Comparison of ENCODE assay signal across 2 worm cellular contexts in the genomic region with DNA sequence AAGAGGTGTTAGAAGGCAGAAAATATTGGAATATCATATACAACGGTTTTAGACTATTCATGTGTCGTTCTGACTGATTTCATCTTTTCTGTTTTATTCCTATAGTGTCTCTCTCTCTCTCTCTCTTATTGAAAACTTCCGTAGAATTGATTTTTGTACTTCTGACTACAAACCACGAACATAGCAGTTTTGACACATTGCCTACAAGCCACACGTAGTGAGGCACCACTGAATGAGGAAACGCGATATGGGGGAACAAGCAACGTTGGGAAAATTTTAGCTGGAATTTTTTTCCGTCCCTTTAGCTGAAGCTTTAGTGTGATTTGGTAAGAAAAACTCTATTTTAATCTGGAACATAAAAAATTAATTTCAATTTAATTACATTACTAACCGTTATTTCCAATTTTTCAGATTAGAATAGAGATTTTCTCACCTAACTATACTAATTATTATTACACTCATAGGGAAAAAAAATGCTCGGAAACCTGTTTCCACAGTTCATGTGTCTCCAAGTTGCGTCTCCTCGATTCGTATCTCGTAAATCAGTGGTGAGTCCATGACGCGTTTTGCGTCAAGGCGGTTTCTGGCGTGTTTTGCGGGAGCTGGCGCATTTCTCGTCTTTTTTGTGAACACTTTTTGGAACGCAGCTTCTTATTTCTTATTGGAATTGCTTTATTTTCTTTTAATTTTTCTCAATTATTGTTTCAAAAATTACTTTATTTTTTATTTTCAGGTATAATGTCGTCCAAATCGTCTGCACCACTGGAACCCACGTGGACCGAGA.
TF ChIP-seq lines count a peak whose summit lies in the region.

A gene (minus strand): TSS at position 57 of the 784 bp plus-strand sequence.
A gene (plus strand): TSS at position 734 of the 784 bp plus-strand sequence.

TF ChIP-seq in whole organism, L1 larva, 84 proteins besides CTCF, POLR2A, EP300 and RAD21 (continued from another document):
- no peak for TF ChIP-seq nhr-84 (tag; optimal IDR thresholded peaks at IDR 0.05; lab: Kevin White, UChicago)
- TF ChIP-seq unc-98 (GFP tag; IDR thresholded peaks at IDR 0.05; lab: Robert Waterston, UW): no peak
- TF ChIP-seq jun-1 (tag; optimal IDR thresholded peaks at IDR 0.05; lab: Kevin White, UChicago): peak; percentile 64
- no peak for TF ChIP-seq hlh-4 (tag; optimal IDR thresholded peaks at IDR 0.05; lab: Kevin White, UChicago)
- no peak for TF ChIP-seq nhr-12 (tag; optimal IDR thresholded peaks at IDR 0.05; lab: Kevin White, UChicago)
- TF ChIP-seq ces-1 (GFP tag; optimal IDR thresholded peaks at IDR 0.05; lab: Kevin White, UChicago): no peak
- TF ChIP-seq mef-2 (tag; optimal IDR thresholded peaks at IDR 0.05; lab: Kevin White, UChicago): peak; percentile 51
- TF ChIP-seq lsy-2 (tag; optimal IDR thresholded peaks at IDR 0.05; lab: Kevin White, UChicago): peak; percentile 82 to 90
- TF ChIP-seq nhr-11 (tag; optimal IDR thresholded peaks at IDR 0.05; lab: Kevin White, UChicago): peak; percentile 42
- peak; percentile 38 for TF ChIP-seq zip-4 (GFP tag; optimal IDR thresholded peaks at IDR 0.05; lab: Kevin White, UChicago)
- TF ChIP-seq swsn-7 (tag; optimal IDR thresholded peaks at IDR 0.05; lab: Kevin White, UChicago): peak; percentile 84
- TF ChIP-seq lin-39 (tag; optimal IDR thresholded peaks at IDR 0.05; lab: Kevin White, UChicago): peak; percentile 60
- TF ChIP-seq xbp-1 (tag; optimal IDR thresholded peaks at IDR 0.05; lab: Kevin White, UChicago): peak; percentile 87
- no peak for TF ChIP-seq ceh-63 (GFP tag; optimal IDR thresholded peaks at IDR 0.05; lab: Kevin White, UChicago)
- TF ChIP-seq unc-86 (tag; optimal IDR thresholded peaks at IDR 0.05; lab: Kevin White, UChicago): peak; percentile 84
- TF ChIP-seq elt-2 (tag; optimal IDR thresholded peaks at IDR 0.05; lab: Kevin White, UChicago): peak; percentile 42
- TF ChIP-seq ceh-82 (tag; optimal IDR thresholded peaks at IDR 0.05; lab: Kevin White, UChicago): peak; percentile 89 to 90 (median 90)
- TF ChIP-seq C34B4.2 (tag; optimal IDR thresholded peaks at IDR 0.05; lab: Kevin White, UChicago): no peak
- peak; percentile 71 for TF ChIP-seq nhr-77 (tag; optimal IDR thresholded peaks at IDR 0.05; lab: Kevin White, UChicago)
- no peak for TF ChIP-seq aly-2 (tag; optimal IDR thresholded peaks at IDR 0.05; lab: Kevin White, UChicago)
- no peak for TF ChIP-seq hpl-2 (GFP tag; optimal IDR thresholded peaks at IDR 0.05; lab: Kevin White, UChicago)
- TF ChIP-seq hlh-17 (GFP tag; optimal IDR thresholded peaks at IDR 0.05; lab: Kevin White, UChicago; ENCODE audit: borderline replicate concordance): no peak
- no peak for TF ChIP-seq unc-62 (GFP tag; optimal IDR thresholded peaks at IDR 0.05; lab: Kevin White, UChicago)
- TF ChIP-seq skn-1 (tag; optimal IDR thresholded peaks at IDR 0.05; lab: Kevin White, UChicago): peak; percentile 68
- peak; percentile 77 for TF ChIP-seq fkh-10 (GFP tag; optimal IDR thresholded peaks at IDR 0.05; lab: Kevin White, UChicago)
- peak; percentile 91 for TF ChIP-seq lin-14 (GFP tag; optimal IDR thresholded peaks at IDR 0.05; lab: Kevin White, UChicago)
- TF ChIP-seq ceh-88 (GFP tag; IDR thresholded peaks at IDR 0.05; lab: Robert Waterston, UW): 0 out of 2 replicates have a peak, but pooled peaks have one; percentile 15
- peak; percentile 92 for TF ChIP-seq nhr-71 (tag; optimal IDR thresholded peaks at IDR 0.05; lab: Kevin White, UChicago)
- TF ChIP-seq nhr-237 (tag; optimal IDR thresholded peaks at IDR 0.05; lab: Kevin White, UChicago): peak; percentile 64
- peak; percentile 60 for TF ChIP-seq F16B12.6 (tag; optimal IDR thresholded peaks at IDR 0.05; lab: Kevin White, UChicago)
- no peak for TF ChIP-seq pqm-1 (tag; optimal IDR thresholded peaks at IDR 0.05; lab: Kevin White, UChicago)
TF ChIP-seq in whole organism, L1 larva: peak in this region for 59.

TF ChIP-seq in whole organism, young adult, 124 proteins besides CTCF, POLR2A, EP300 and RAD21 (continued from another document):
- TF ChIP-seq dpff-1 (tag; optimal IDR thresholded peaks at IDR 0.05; lab: Kevin White, UChicago) (no peak), pha-4 (tag; optimal IDR thresholded peaks at IDR 0.05; lab: Kevin White, UChicago) (no peak), lsl-1 (GFP tag; optimal IDR thresholded peaks at IDR 0.05; lab: Kevin White, UChicago) (peak; percentile 73), egl-18 (GFP tag; IDR thresholded peaks at IDR 0.05; lab: Robert Waterston, UW) (no peak), Y53F4B.3 (GFP tag; IDR thresholded peaks at IDR 0.05; lab: Robert Waterston, UW) (no peak), dpl-1 (GFP tag; optimal IDR thresholded peaks at IDR 0.05; lab: Kevin White, UChicago) (peak; percentile 50), repo-1 (tag; optimal IDR thresholded peaks at IDR 0.05; lab: Kevin White, UChicago) (peak; percentile 57), madf-8 (GFP tag; conservative IDR thresholded peaks at IDR 0.05; lab: Robert Waterston, UW) (peak; percentile 47), hlh-12 (tag; optimal IDR thresholded peaks at IDR 0.05; lab: Kevin White, UChicago) (no peak), K12H6.12 (tag; optimal IDR thresholded peaks at IDR 0.05; lab: Kevin White, UChicago) (peak; percentile 66), mel-28 (tag; optimal IDR thresholded peaks at IDR 0.05; lab: Kevin White, UChicago; ENCODE audit: borderline replicate concordance) (no peak), ccch-3 (GFP tag; optimal IDR thresholded peaks at IDR 0.05; lab: Kevin White, UChicago) (no peak), F57A8.1 (GFP tag; optimal IDR thresholded peaks at IDR 0.05; lab: Kevin White, UChicago) (no peak), nhr-27 (tag; optimal IDR thresholded peaks at IDR 0.05; lab: Kevin White, UChicago) (no peak), rpc-1 (optimal IDR thresholded peaks at IDR 0.05; lab: Kevin White, UChicago) (peak; percentile 0), rpc-1 (tag; optimal IDR thresholded peaks at IDR 0.05; lab: Kevin White, UChicago) (no peak), nhr-80 (tag; optimal IDR thresholded peaks at IDR 0.05; lab: Kevin White, UChicago) (peak; percentile 73), hlh-26 (GFP tag; conservative IDR thresholded peaks at IDR 0.05; lab: Robert Waterston, UW) (no peak), ceh-27 (GFP tag; optimal IDR thresholded peaks at IDR 0.05; lab: Kevin White, UChicago) (peak; percentile 77), ceh-58 (GFP tag; IDR thresholded peaks at IDR 0.05; lab: Robert Waterston, UW) (no peak), ceh-100 (GFP tag; IDR thresholded peaks at IDR 0.05; lab: Robert Waterston, UW) (peak; percentile 95), aptf-3 (GFP tag; IDR thresholded peaks at IDR 0.05; lab: Robert Waterston, UW) (no peak), F49E8.2 (tag; optimal IDR thresholded peaks at IDR 0.05; lab: Kevin White, UChicago; ENCODE audit: insufficient read depth) (peak; percentile 42)
